Worm (Caenorhabditis elegans) whole organism, L3 larva: ENCODE measurements around the gene C07B5.8.

Experiments
- ama-1 ChIP-seq: fragments of 150-350 bp; optimal IDR thresholded peaks from 2 replicates; lab custom pipeline; 2018
- ceh-28 ChIP-seq: fragments of 150-350 bp; optimal IDR thresholded peaks from 2 replicates; lab custom pipeline; 2014; ENCODE audit warnings: missing biosample characterization, missing genetic modification reagents, missing genetic modification characterization
- eor-1 ChIP-seq, 2 experiments: fragments of 150-350 bp; optimal IDR thresholded peaks; 2 replicates each; lab custom pipeline; 2014 to 2018; ENCODE audit warnings: missing biosample characterization in 2 of 2, missing genetic modification characterization in 2 of 2
- nfya-1 ChIP-seq: sonication (generic microtip); optimal IDR thresholded peaks from 2 replicates; lab custom pipeline; 2017; ENCODE audit warnings: missing genetic modification characterization, mild to moderate bottlenecking, missing compliant biosample characterization, antibody characterized with exemption, moderate library complexity; ENCODE audit not compliant: insufficient read depth
- nhr-237 ChIP-seq: fragments of 150-350 bp; optimal IDR thresholded peaks from 2 replicates; lab custom pipeline; 2014; ENCODE audit warnings: missing biosample characterization, missing genetic modification characterization
- nhr-25 ChIP-seq: sonication (generic microtip); optimal IDR thresholded peaks from 2 replicates; lab custom pipeline; 2017; ENCODE audit warnings: missing biosample characterization, missing genetic modification characterization
- pqm-1 ChIP-seq: fragments of 150-350 bp; optimal IDR thresholded peaks from 2 replicates; lab custom pipeline; 2017; ENCODE audit warnings: missing biosample characterization, missing genetic modification characterization, inconsistent platforms
- skn-1 ChIP-seq: fragments of 150-350 bp; optimal IDR thresholded peaks from 2 replicates; lab custom pipeline; 2014; ENCODE audit warnings: missing biosample characterization, missing genetic modification characterization
- zag-1 ChIP-seq: fragments of 150-350 bp; optimal IDR thresholded peaks from 2 replicates; lab custom pipeline; 2014; ENCODE audit warnings: missing biosample characterization, missing genetic modification characterization
- ztf-11 ChIP-seq: fragments of 150-350 bp; optimal IDR thresholded peaks from 2 replicates; lab custom pipeline; 2014; ENCODE audit warnings: missing biosample characterization, missing genetic modification characterization

ce11 chrX:9491439-9491838, 45.1 kb downstream of the C07B5.8 start:
- TF ChIP-seq nhr-25 (tag; lab: Kevin White, UChicago) (peak; percentile 51), ceh-28 (tag; lab: Kevin White, UChicago) (no peak), pqm-1 (no peak), ztf-11 (no peak), nhr-237 (no peak), zag-1 (tag; lab: Kevin White, UChicago) (no peak), skn-1 (tag; lab: Kevin White, UChicago) (no peak), ama-1 (lab: Kevin White, UChicago) (no peak), nfya-1 (tag; lab: Kevin White, UChicago) (no peak), eor-1 (tag; optimal IDR thresholded peaks at IDR 0.05; lab: Kevin White, UChicago) (no peak)
